Worm (Caenorhabditis elegans) whole organism, mixed stage, embryonic: ENCODE data around the gene mls-2.
A peak's percentile ranks its signal among the peaks of the same experiment; 100 is the strongest.

Experiments used
- M03D4.4 ChIP-seq: sonication (generic microtip); optimal IDR thresholded peaks from 2 replicates; lab custom pipeline; 2017; ENCODE audit warnings: mild to moderate bottlenecking, missing genetic modification characterization, missing compliant biosample characterization
- bed-3 ChIP-seq: fragments of 200-800 bp; sonication (Bioruptor generic); optimal IDR thresholded peaks from 3 replicates; lab custom pipeline; 2018; ENCODE audit warnings: mild to moderate bottlenecking, missing genetic modification characterization, moderate library complexity, missing compliant biosample characterization
- blmp-1 ChIP-seq: fragments of 150-350 bp; optimal IDR thresholded peaks from 2 replicates; lab custom pipeline; 2014; ENCODE audit warnings: missing biosample characterization, missing genetic modification characterization
- ceh-39 ChIP-seq: fragments of 150-350 bp; optimal IDR thresholded peaks from 2 replicates; lab custom pipeline; 2014; ENCODE audit warnings: missing biosample characterization, missing genetic modification characterization
- ceh-43 ChIP-seq: fragments of 200-800 bp; sonication (Bioruptor generic); optimal IDR thresholded peaks from 2 replicates; lab custom pipeline; 2018; ENCODE audit warnings: mild to moderate bottlenecking, missing genetic modification characterization, moderate library complexity, missing compliant biosample characterization
- ceh-83 ChIP-seq: fragments of 200-800 bp; sonication (Bioruptor generic); optimal IDR thresholded peaks from 2 replicates; lab custom pipeline; 2018; ENCODE audit warnings: mild to moderate bottlenecking, missing genetic modification characterization, missing compliant biosample characterization
- ces-1 ChIP-seq: fragments of 150-350 bp; optimal IDR thresholded peaks from 2 replicates; lab custom pipeline; 2014; ENCODE audit warnings: missing biosample characterization, missing genetic modification reagents, missing genetic modification characterization
- cnd-1 ChIP-seq: fragments of 200-800 bp; sonication (Bioruptor generic); optimal IDR thresholded peaks from 2 replicates; lab custom pipeline; 2018; ENCODE audit warnings: mild to moderate bottlenecking, missing genetic modification characterization, missing compliant biosample characterization
- drap-1 ChIP-seq: fragments of 200-800 bp; sonication (Bioruptor generic); optimal IDR thresholded peaks from 3 replicates; lab custom pipeline; 2018; ENCODE audit warnings: mild to moderate bottlenecking, missing genetic modification characterization, missing compliant biosample characterization
- elt-1 ChIP-seq: sonication (generic microtip); optimal IDR thresholded peaks from 2 replicates; lab custom pipeline; 2017; ENCODE audit warnings: missing genetic modification characterization, mild to moderate bottlenecking, missing compliant biosample characterization, antibody characterized with exemption, moderate library complexity, borderline replicate concordance; ENCODE audit not compliant: insufficient read depth
- ham-2 ChIP-seq: fragments of 200-800 bp; sonication (Bioruptor generic); optimal IDR thresholded peaks from 2 replicates; lab custom pipeline; 2018; ENCODE audit warnings: mild to moderate bottlenecking, missing genetic modification characterization, missing compliant biosample characterization
- hlh-1 ChIP-seq: fragments of 150-350 bp; optimal IDR thresholded peaks from 2 replicates; lab custom pipeline; 2014; ENCODE audit warnings: missing biosample characterization, missing genetic modification reagents, missing genetic modification characterization
- lin-13 ChIP-seq: fragments of 150-350 bp; optimal IDR thresholded peaks from 2 replicates; lab custom pipeline; 2014; ENCODE audit warnings: missing biosample characterization, missing genetic modification characterization
- lin-32 ChIP-seq: fragments of 200-800 bp; sonication (Bioruptor generic); optimal IDR thresholded peaks from 2 replicates; lab custom pipeline; 2018; ENCODE audit warnings: mild to moderate bottlenecking, missing genetic modification characterization, missing compliant biosample characterization
- mab-5 ChIP-seq: fragments of 150-350 bp; optimal IDR thresholded peaks from 2 replicates; lab custom pipeline; 2014; ENCODE audit warnings: missing biosample characterization, missing genetic modification characterization
- mep-1 ChIP-seq: fragments of 150-350 bp; optimal IDR thresholded peaks from 2 replicates; lab custom pipeline; 2017; ENCODE audit warnings: missing biosample characterization, missing genetic modification reagents, missing genetic modification characterization, inconsistent platforms
- mls-2 ChIP-seq: sonication (generic microtip); optimal IDR thresholded peaks from 2 replicates; lab custom pipeline; 2016; ENCODE audit warnings: mild to moderate bottlenecking, missing genetic modification characterization, moderate library complexity, missing compliant biosample characterization
- nhr-12 ChIP-seq: fragments of 150-350 bp; optimal IDR thresholded peaks from 2 replicates; lab custom pipeline; 2014; ENCODE audit warnings: missing biosample characterization, missing genetic modification characterization
- nhr-2 ChIP-seq: fragments of 150-350 bp; optimal IDR thresholded peaks from 2 replicates; lab custom pipeline; 2014; ENCODE audit warnings: missing biosample characterization, missing genetic modification characterization
- nhr-28 ChIP-seq: fragments of 150-350 bp; optimal IDR thresholded peaks from 2 replicates; lab custom pipeline; 2014; ENCODE audit warnings: missing biosample characterization, missing genetic modification characterization
- nhr-76 ChIP-seq: sonication (generic microtip); optimal IDR thresholded peaks from 2 replicates; lab custom pipeline; 2017; ENCODE audit warnings: missing biosample characterization, missing genetic modification characterization
- pha-4 ChIP-seq: fragments of 150-350 bp; optimal IDR thresholded peaks from 2 replicates; lab custom pipeline; 2018; ENCODE audit warnings: missing biosample characterization, missing genetic modification reagents, missing genetic modification characterization
- sem-2 ChIP-seq: fragments of 200-800 bp; sonication (Bioruptor generic); optimal IDR thresholded peaks from 2 replicates; lab custom pipeline; 2018; ENCODE audit warnings: mild to moderate bottlenecking, missing genetic modification characterization, missing compliant biosample characterization
- snpc-4 ChIP-seq: fragments of 150-350 bp; optimal IDR thresholded peaks from 2 replicates; lab custom pipeline; 2014; ENCODE audit warnings: missing biosample characterization, missing genetic modification characterization
- sptf-1 ChIP-seq: sonication (generic microtip); optimal IDR thresholded peaks from 2 replicates; lab custom pipeline; 2017; ENCODE audit warnings: mild to moderate bottlenecking, missing genetic modification characterization, moderate library complexity, missing compliant biosample characterization
- tbx-8 ChIP-seq: fragments of 200-800 bp; sonication (Bioruptor generic); optimal IDR thresholded peaks from 2 replicates; lab custom pipeline; 2018; ENCODE audit warnings: mild to moderate bottlenecking, missing genetic modification characterization, moderate library complexity, missing compliant biosample characterization
- unc-120 ChIP-seq: sonication (generic microtip); optimal IDR thresholded peaks from 2 replicates; lab custom pipeline; 2017; ENCODE audit warnings: missing genetic modification characterization, missing compliant biosample characterization; ENCODE audit not compliant: poor library complexity, severe bottlenecking
- unc-39 ChIP-seq: fragments of 150-350 bp; optimal IDR thresholded peaks from 2 replicates; lab custom pipeline; 2014; ENCODE audit warnings: missing biosample characterization, missing genetic modification characterization
- unc-62 ChIP-seq: fragments of 150-350 bp; optimal IDR thresholded peaks from 2 replicates; lab custom pipeline; 2014; ENCODE audit warnings: missing biosample characterization, missing genetic modification reagents, missing genetic modification characterization
- ztf-11 ChIP-seq: fragments of 150-350 bp; optimal IDR thresholded peaks from 2 replicates; lab custom pipeline; 2014; ENCODE audit warnings: missing biosample characterization, missing genetic modification characterization

Gene mls-2

DNA sequence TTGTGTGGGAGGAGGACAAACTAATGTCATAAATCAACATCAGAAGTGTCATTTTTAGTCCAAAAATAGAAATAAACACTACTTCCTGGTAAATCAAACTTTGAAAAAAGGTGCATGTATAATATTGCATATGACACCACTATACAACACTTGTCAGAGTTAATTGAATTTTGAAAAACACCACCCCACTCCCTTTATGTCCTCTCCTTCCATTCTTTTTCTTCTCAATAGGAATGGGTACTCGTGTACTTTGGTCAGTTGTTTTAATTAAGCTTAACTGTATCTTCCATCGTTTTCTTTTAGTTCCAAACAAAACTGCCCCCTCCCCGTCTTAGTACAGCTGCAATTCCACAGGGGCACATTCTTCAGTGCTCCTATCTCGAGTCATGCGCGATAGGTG is 26.1 kb upstream of the mls-2 start:
- no peak for TF ChIP-seq unc-39
- TF ChIP-seq ces-1 = peak; percentile 53
- TF ChIP-seq, all 35 proteins: peak for 1

- TF ChIP-seq ham-2 = no peak
- peak; percentile 70 for TF ChIP-seq unc-62 (GFP tag; lab: Kevin White, UChicago)
- TF ChIP-seq hlh-1 (tag; lab: Kevin White, UChicago) = peak; percentile 90
- no peak for TF ChIP-seq unc-39
- no peak for TF ChIP-seq lin-13 (tag; lab: Kevin White, UChicago)
These were observed 23.3 kb upstream of the mls-2 start for ce11 chrX:4784776-4785175.

DNA sequence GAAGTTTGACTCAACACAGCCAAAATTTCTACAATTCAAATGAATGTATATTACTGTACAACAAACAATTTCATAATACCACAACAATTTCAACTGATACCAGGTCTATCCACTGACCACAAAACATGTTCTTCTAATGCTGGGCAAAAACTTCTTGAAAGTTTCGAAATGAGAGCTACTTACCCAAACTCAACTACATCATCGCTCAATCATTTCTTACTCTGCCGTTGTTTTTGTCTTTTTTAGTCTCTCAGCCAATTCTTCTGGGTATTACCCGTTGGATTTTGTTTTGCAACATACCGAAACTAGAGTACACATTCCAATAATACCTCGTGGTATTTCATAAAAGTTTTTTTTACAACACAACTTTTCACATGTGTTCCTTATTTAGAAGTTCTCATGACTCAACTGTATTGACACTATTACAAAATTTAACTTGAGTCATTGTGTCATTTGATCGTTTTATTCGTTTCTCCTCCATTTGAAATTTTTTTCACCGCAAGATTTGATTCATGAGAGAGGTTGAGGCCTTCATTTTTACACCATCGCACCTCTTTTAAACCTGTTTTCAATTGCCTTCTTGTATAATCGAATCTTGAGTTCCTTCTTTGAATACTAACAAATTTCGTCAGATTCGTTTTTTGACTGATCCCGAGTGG is 21.8 kb upstream of the mls-2 start, which contains the start of gene F43C9.2:
Gene F43C9.2, plus strand, starts transcription at position 497 of the 659 bp plus-strand sequence.
- TF ChIP-seq snpc-4 (tag; lab: Kevin White, UChicago) (no peak), lin-32 (GFP tag; lab: Kevin White, UChicago) (no peak), ham-2 (no peak), ceh-83 (GFP tag; lab: Kevin White, UChicago) (no peak), tbx-8 (GFP tag; lab: Kevin White, UChicago) (no peak), ztf-11 (no peak), unc-120 (tag; lab: Kevin White, UChicago) (no peak), sptf-1 (tag; lab: Kevin White, UChicago) (no peak), unc-62 (GFP tag; lab: Kevin White, UChicago) (no peak), nhr-76 (tag; lab: Kevin White, UChicago) (no peak)

ce11 chrX:4782197-4782596 is 20.8 kb upstream of the mls-2 start, which contains the start of gene hum-10:
TSS of gene hum-10 (minus strand) at chrX:4782297.
- TF ChIP-seq bed-3 (GFP tag; lab: Kevin White, UChicago) (no peak), nhr-2 (tag; lab: Kevin White, UChicago) (no peak), sem-2 (GFP tag; lab: Kevin White, UChicago) (no peak), nhr-76 (tag; lab: Kevin White, UChicago) (no peak), mls-2 (tag; lab: Kevin White, UChicago) (no peak), elt-1 (tag; lab: Kevin White, UChicago) (no peak), drap-1 (no peak), nhr-12 (no peak), hlh-1 (tag; lab: Kevin White, UChicago) (no peak), mab-5 (tag; lab: Kevin White, UChicago) (no peak), ceh-43 (GFP tag; lab: Kevin White, UChicago) (no peak), ces-1 (no peak), lin-32 (GFP tag; lab: Kevin White, UChicago) (no peak), unc-62 (GFP tag; lab: Kevin White, UChicago) (no peak), ztf-11 (no peak)

DNA sequence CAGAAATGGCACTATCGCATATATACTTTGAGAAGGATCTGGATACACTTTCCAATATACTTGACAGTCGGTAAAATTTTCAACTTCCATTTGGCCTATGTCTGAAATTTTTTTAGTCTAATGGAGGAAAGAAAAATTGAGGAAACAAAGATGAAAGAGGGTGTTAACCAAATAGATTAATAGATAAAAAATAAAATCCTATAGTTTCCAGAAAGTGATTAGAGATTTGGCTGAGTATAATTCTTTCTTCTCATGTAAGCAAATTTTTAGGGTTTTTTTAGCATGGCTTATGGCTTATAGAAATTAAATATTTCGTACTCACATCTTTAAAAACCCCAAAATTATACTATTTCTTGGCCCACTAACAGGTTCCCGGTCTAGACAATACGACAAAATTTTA is 8.4 kb upstream of the mls-2 start, which contains the start of gene npr-1:
Gene npr-1, minus strand, starts transcription at position 101 of the 400 bp plus-strand sequence.
- TF ChIP-seq cnd-1 = no peak
- TF ChIP-seq nhr-28 (tag; lab: Kevin White, UChicago) = no peak
- no peak for TF ChIP-seq blmp-1 (tag; lab: Kevin White, UChicago)
- no peak for TF ChIP-seq bed-3 (GFP tag; lab: Kevin White, UChicago)
- no peak for TF ChIP-seq ces-1
- no peak for TF ChIP-seq M03D4.4 (tag; lab: Kevin White, UChicago)
- no peak for TF ChIP-seq nhr-2 (tag; lab: Kevin White, UChicago)
- TF ChIP-seq ham-2 = no peak
- no peak for TF ChIP-seq drap-1
- TF ChIP-seq unc-62 (GFP tag; lab: Kevin White, UChicago) = no peak
- no peak for TF ChIP-seq lin-13 (tag; lab: Kevin White, UChicago)
- no peak for TF ChIP-seq mep-1 (tag; lab: Kevin White, UChicago)
- TF ChIP-seq ceh-43 (GFP tag; lab: Kevin White, UChicago) = no peak
- TF ChIP-seq ceh-39 (tag; lab: Kevin White, UChicago) = no peak
- no peak for TF ChIP-seq ztf-11
- no peak for TF ChIP-seq pha-4 (tag; lab: Kevin White, UChicago)
- TF ChIP-seq elt-1 (tag; lab: Kevin White, UChicago) = no peak
- no peak for TF ChIP-seq mls-2 (tag; lab: Kevin White, UChicago)
- no peak for TF ChIP-seq mab-5 (tag; lab: Kevin White, UChicago)
